Fruit fly (Drosophila melanogaster) whole organism, pupa: ENCODE results near the gene CG5973.

ENCODE experiments used
- CG10348 ChIP-seq: fragments of 200-800 bp; sonication (Bioruptor generic); IDR thresholded peaks from 2 replicates; pipeline ENCODE4 v1.3.6; 2022; ENCODE audit warnings: missing biosample characterization, missing genetic modification characterization
- CG12605 ChIP-seq: fragments of 200-800 bp; sonication (Bioruptor generic); IDR thresholded peaks from 2 replicates; pipeline ENCODE4 v1.3.6; 2022; ENCODE audit warnings: missing biosample characterization, missing genetic modification characterization
- CG13204 ChIP-seq: fragments of 200-800 bp; sonication (Bioruptor generic); optimal IDR thresholded peaks from 2 replicates; lab custom pipeline; 2018; ENCODE audit warnings: missing biosample characterization, mild to moderate bottlenecking, missing genetic modification characterization, moderate library complexity
- CG14655 ChIP-seq: fragments of 200-800 bp; sonication (Bioruptor generic); optimal IDR thresholded peaks from 3 replicates; lab custom pipeline; 2017; ENCODE audit warnings: mild to moderate bottlenecking, missing biosample characterization, missing genetic modification reagents, missing genetic modification characterization
- CG15710 ChIP-seq: fragments of 200-800 bp; sonication (Bioruptor generic); optimal IDR thresholded peaks from 2 replicates; lab custom pipeline; 2018; ENCODE audit warnings: missing biosample characterization, mild to moderate bottlenecking, missing genetic modification characterization, moderate library complexity
- CG17806 ChIP-seq: fragments of 200-800 bp; sonication (Bioruptor generic); optimal IDR thresholded peaks from 2 replicates; lab custom pipeline; 2018; ENCODE audit warnings: missing biosample characterization, mild to moderate bottlenecking, missing genetic modification characterization, moderate library complexity
- CG32121 ChIP-seq: fragments of 200-800 bp; sonication (Bioruptor generic); IDR thresholded peaks from 2 replicates; pipeline ENCODE4 v1.3.6; 2022; ENCODE audit warnings: missing biosample characterization, missing genetic modification characterization
- CG34367 ChIP-seq: fragments of 200-800 bp; sonication (Bioruptor generic); optimal IDR thresholded peaks from 2 replicates; lab custom pipeline; 2018; ENCODE audit warnings: missing biosample characterization, mild to moderate bottlenecking, missing genetic modification characterization
- CG4496 ChIP-seq: fragments of 200-800 bp; sonication (Bioruptor generic); IDR thresholded peaks from 3 replicates; pipeline ENCODE4 v1.3.6; 2022; ENCODE audit warnings: missing biosample characterization, missing genetic modification characterization
- CG8159 ChIP-seq: fragments of 200-800 bp; sonication (Bioruptor generic); optimal IDR thresholded peaks from 3 replicates; lab custom pipeline; 2018; ENCODE audit warnings: missing biosample characterization, mild to moderate bottlenecking, missing genetic modification characterization, moderate library complexity
- CG8301 ChIP-seq: fragments of 200-800 bp; sonication (Bioruptor generic); optimal IDR thresholded peaks from 2 replicates; lab custom pipeline; 2018; ENCODE audit warnings: missing biosample characterization, mild to moderate bottlenecking, missing genetic modification characterization
- CG9948 ChIP-seq: fragments of 200-800 bp; sonication (Bioruptor generic); optimal IDR thresholded peaks from 2 replicates; lab custom pipeline; 2018; ENCODE audit warnings: missing biosample characterization, mild to moderate bottlenecking, missing genetic modification characterization, moderate library complexity
- D1 ChIP-seq: fragments of 200-800 bp; sonication (Bioruptor generic); optimal IDR thresholded peaks from 2 replicates; lab custom pipeline; 2018; ENCODE audit warnings: missing biosample characterization, mild to moderate bottlenecking, missing genetic modification characterization, moderate library complexity
- EcR ChIP-seq: fragments of 200-800 bp; sonication (Bioruptor generic); optimal IDR thresholded peaks from 3 replicates; lab custom pipeline; 2019; ENCODE audit warnings: missing biosample characterization, missing genetic modification characterization, mild to moderate bottlenecking, moderate library complexity, missing genetic modification reagents
- Ets98B ChIP-seq: fragments of 200-800 bp; sonication (Bioruptor generic); IDR thresholded peaks from 2 replicates; pipeline ENCODE4 v1.3.6; 2022; ENCODE audit warnings: missing biosample characterization, missing genetic modification characterization
- Pif1A ChIP-seq: fragments of 200-800 bp; sonication (Bioruptor generic); optimal IDR thresholded peaks from 3 replicates; lab custom pipeline; 2016; ENCODE audit warnings: missing biosample characterization, missing genetic modification characterization
- Pif1B ChIP-seq: fragments of 200-800 bp; sonication (Bioruptor generic); optimal IDR thresholded peaks from 3 replicates; lab custom pipeline; 2016; ENCODE audit warnings: missing biosample characterization, missing genetic modification characterization
- Snoo ChIP-seq: fragments of 200-800 bp; sonication (Bioruptor generic); optimal IDR thresholded peaks from 3 replicates; lab custom pipeline; 2017; ENCODE audit warnings: missing biosample characterization, mild to moderate bottlenecking, missing genetic modification characterization, inconsistent platforms
- fd96Ca ChIP-seq: fragments of 200-800 bp; sonication (Bioruptor generic); IDR thresholded peaks from 3 replicates; pipeline ENCODE4 v1.3.6; 2022; ENCODE audit warnings: missing biosample characterization, missing genetic modification characterization
- gl ChIP-seq: fragments of 200-800 bp; sonication (Bioruptor generic); optimal IDR thresholded peaks from 2 replicates; lab custom pipeline; 2018; ENCODE audit warnings: missing biosample characterization, mild to moderate bottlenecking, missing genetic modification characterization
- rn ChIP-seq: fragments of 200-800 bp; sonication (Bioruptor generic); IDR thresholded peaks from 2 replicates; pipeline ENCODE4 v1.3.6; 2022; ENCODE audit warnings: missing biosample characterization, missing genetic modification characterization

Gene CG5973

dm6 chr2L:7424282-7424905 lies 12.9 kb upstream of the CG5973 start:
- TF ChIP-seq rn: peak; percentile 28; the same call in 1 of the 2 replicates
- TF ChIP-seq CG8301 (tag; lab: Kevin White, UChicago): peak; percentile 59
- TF ChIP-seq Pif1B: peak; percentile 53
- TF ChIP-seq CG17806 (tag; lab: Kevin White, UChicago): peak; percentile 59
- peak; percentile 64 for TF ChIP-seq CG14655 (GFP tag; lab: Kevin White, UChicago)
- no peak for TF ChIP-seq CG12605 (GFP tag; lab: Robert Waterston, UW)
- TF ChIP-seq CG34367 (tag; lab: Kevin White, UChicago): peak; percentile 55
- TF ChIP-seq CG10348 (GFP tag; lab: Robert Waterston, UW): no peak
- peak; percentile 65 for TF ChIP-seq CG9948 (tag; lab: Kevin White, UChicago)
- 0 out of 3 replicates have a peak, but pooled peaks have one; percentile 64 for TF ChIP-seq CG4496 (GFP tag; lab: Robert Waterston, UW)
- TF ChIP-seq CG32121 (GFP tag; lab: Robert Waterston, UW): peak; percentile 33; the same call in 1 of the 2 replicates
- TF ChIP-seq gl (tag; lab: Kevin White, UChicago): no peak
- no peak for TF ChIP-seq CG13204 (GFP tag; lab: Kevin White, UChicago)
- TF ChIP-seq CG15710 (tag; lab: Kevin White, UChicago): peak; percentile 41
- peak; percentile 63 for TF ChIP-seq CG8159 (tag; lab: Kevin White, UChicago)
- TF ChIP-seq D1: no peak
- TF ChIP-seq Ets98B (GFP tag; lab: Robert Waterston, UW): no peak
- TF ChIP-seq fd96Ca: peak; percentile 75
- TF ChIP-seq Pif1A (GFP tag; lab: Kevin White, UChicago): peak; percentile 52
- no peak for TF ChIP-seq Snoo
- TF ChIP-seq EcR: no peak
- TF ChIP-seq, all 21 proteins: peak for 13

dm6 chr2L:7424907-7425689 lies 12.2 kb upstream of the CG5973 start:
- TF ChIP-seq Pif1A (GFP tag; lab: Kevin White, UChicago) (peak; percentile 72), Snoo (peak; percentile 77), EcR (peak; percentile 94), Ets98B (GFP tag; lab: Robert Waterston, UW) (peak; percentile 87), CG12605 (GFP tag; lab: Robert Waterston, UW) (peak; percentile 77), CG8301 (tag; lab: Kevin White, UChicago) (peak; percentile 60), D1 (no peak), CG14655 (GFP tag; lab: Kevin White, UChicago) (peak; percentile 62), CG8159 (tag; lab: Kevin White, UChicago) (peak; percentile 61), CG4496 (GFP tag; lab: Robert Waterston, UW) (peak; percentile 92; the same call in 2 of the 3 replicates), CG9948 (tag; lab: Kevin White, UChicago) (peak; percentile 43), CG34367 (tag; lab: Kevin White, UChicago) (peak; percentile 47), CG13204 (GFP tag; lab: Kevin White, UChicago) (no peak), gl (tag; lab: Kevin White, UChicago) (no peak), rn (peak; percentile 64), CG10348 (GFP tag; lab: Robert Waterston, UW) (no peak), CG17806 (tag; lab: Kevin White, UChicago) (peak; percentile 54), CG15710 (tag; lab: Kevin White, UChicago) (peak; percentile 39), fd96Ca (peak; percentile 90), CG32121 (GFP tag; lab: Robert Waterston, UW) (peak; percentile 86), Pif1B (peak; percentile 52)

dm6 chr2L:7425690-7426056 lies 11.6 kb upstream of the CG5973 start:
- no peak for TF ChIP-seq fd96Ca
- TF ChIP-seq Pif1A (GFP tag; lab: Kevin White, UChicago): no peak
- TF ChIP-seq EcR: peak; percentile 19
- no peak for TF ChIP-seq Snoo
- no peak for TF ChIP-seq CG9948 (tag; lab: Kevin White, UChicago)
- TF ChIP-seq, all 21 proteins: peak for 1

- TF ChIP-seq Pif1A (GFP tag; lab: Kevin White, UChicago) (no peak), CG34367 (tag; lab: Kevin White, UChicago) (no peak), EcR (no peak), CG4496 (GFP tag; lab: Robert Waterston, UW) (no peak), rn (no peak), Pif1B (no peak), CG12605 (GFP tag; lab: Robert Waterston, UW) (peak; percentile 18; the same call in 1 of the 2 replicates), fd96Ca (no peak), CG17806 (tag; lab: Kevin White, UChicago) (peak; percentile 18), D1 (no peak), CG10348 (GFP tag; lab: Robert Waterston, UW) (no peak), CG8159 (tag; lab: Kevin White, UChicago) (peak; percentile 30), CG9948 (tag; lab: Kevin White, UChicago) (no peak), CG13204 (GFP tag; lab: Kevin White, UChicago) (no peak), CG15710 (tag; lab: Kevin White, UChicago) (peak; percentile 2), CG32121 (GFP tag; lab: Robert Waterston, UW) (no peak), Snoo (no peak), Ets98B (GFP tag; lab: Robert Waterston, UW) (0 out of 2 replicates have a peak, but pooled peaks have one; percentile 21), CG8301 (tag; lab: Kevin White, UChicago) (peak; percentile 4), gl (tag; lab: Kevin White, UChicago) (no peak), CG14655 (GFP tag; lab: Kevin White, UChicago) (peak; percentile 21)
- TF ChIP-seq, all 21 proteins: peak for 7
These were observed 10.8 kb upstream of the CG5973 start, which contains the start of gene muc for dm6 chr2L:7426326-7427066. TSS of gene muc (plus strand) at chr2L:7426866.
